Fruit fly (Drosophila melanogaster) whole organism, adult: ENCODE measurements around the gene CG18301.

Experiments used
- CG11617 ChIP-seq: fragments of 200-800 bp; sonication (Bioruptor generic); optimal IDR thresholded peaks from 2 replicates; lab custom pipeline; 2017; ENCODE audit warnings: mild to moderate bottlenecking, missing biosample characterization, missing genetic modification reagents, missing genetic modification characterization
- CG12768 ChIP-seq: fragments of 200-800 bp; sonication (Bioruptor generic); optimal IDR thresholded peaks from 2 replicates; lab custom pipeline; 2017; ENCODE audit warnings: missing biosample characterization, missing genetic modification characterization, mild to moderate bottlenecking, moderate library complexity, missing genetic modification reagents
- CG14711 ChIP-seq: fragments of 200-800 bp; sonication (Bioruptor generic); optimal IDR thresholded peaks from 2 replicates; lab custom pipeline; 2018; ENCODE audit warnings: missing biosample characterization, mild to moderate bottlenecking, missing genetic modification characterization, moderate library complexity
- CG1620 ChIP-seq: fragments of 200-800 bp; sonication (Bioruptor generic); optimal IDR thresholded peaks from 2 replicates; lab custom pipeline; 2016; ENCODE audit warnings: missing biosample characterization, missing genetic modification characterization
- CG33017 ChIP-seq: fragments of 200-800 bp; sonication (Bioruptor generic); optimal IDR thresholded peaks from 2 replicates; lab custom pipeline; 2018; ENCODE audit warnings: missing biosample characterization, mild to moderate bottlenecking, missing genetic modification characterization, moderate library complexity
- CG5204 ChIP-seq: fragments of 200-800 bp; sonication (Bioruptor generic); optimal IDR thresholded peaks from 2 replicates; lab custom pipeline; 2016; ENCODE audit warnings: missing biosample characterization, missing genetic modification characterization
- CG7045 ChIP-seq: fragments of 200-800 bp; sonication (Bioruptor generic); optimal IDR thresholded peaks from 2 replicates; lab custom pipeline; 2017; ENCODE audit warnings: missing biosample characterization, mild to moderate bottlenecking, missing genetic modification characterization
- CG7101 ChIP-seq: fragments of 200-800 bp; sonication (Bioruptor generic); optimal IDR thresholded peaks from 2 replicates; lab custom pipeline; 2018; ENCODE audit warnings: missing biosample characterization, mild to moderate bottlenecking, missing genetic modification characterization, moderate library complexity
- Clk ChIP-seq: fragments of 200-800 bp; sonication (Bioruptor generic); optimal IDR thresholded peaks from 2 replicates; lab custom pipeline; 2017; ENCODE audit warnings: missing biosample characterization, missing genetic modification characterization
- Crg-1 ChIP-seq: fragments of 200-800 bp; sonication (Bioruptor generic); optimal IDR thresholded peaks from 2 replicates; lab custom pipeline; 2016; ENCODE audit warnings: missing biosample characterization, missing genetic modification characterization
- Hr96 ChIP-seq: fragments of 200-800 bp; sonication (Bioruptor generic); optimal IDR thresholded peaks from 2 replicates; lab custom pipeline; 2016; ENCODE audit warnings: missing biosample characterization, missing genetic modification characterization
- Mnt ChIP-seq: fragments of 200-800 bp; sonication (Bioruptor generic); optimal IDR thresholded peaks from 2 replicates; lab custom pipeline; 2016; ENCODE audit warnings: missing biosample characterization, mild to moderate bottlenecking, missing genetic modification characterization
- bab1 ChIP-seq: fragments of 200-800 bp; sonication (Bioruptor generic); optimal IDR thresholded peaks from 3 replicates; lab custom pipeline; 2019; ENCODE audit warnings: missing biosample characterization, mild to moderate bottlenecking, missing genetic modification characterization, moderate library complexity
- cic ChIP-seq: fragments of 200-800 bp; sonication (Bioruptor generic); optimal IDR thresholded peaks from 2 replicates; lab custom pipeline; 2017; ENCODE audit warnings: missing biosample characterization, mild to moderate bottlenecking, missing genetic modification characterization, moderate library complexity
- cnc ChIP-seq, 2 experiments: fragments of >200 bp; optimal IDR thresholded peaks; 2 replicates each; lab custom pipeline; 2017
- kay ChIP-seq: fragments of 200-800 bp; sonication (Bioruptor generic); peaks from one replicate; lab custom pipeline; 2016; ENCODE audit warnings: missing biosample characterization, missing genetic modification characterization, borderline replicate concordance
- ovo ChIP-seq: fragments of 200-800 bp; sonication (Bioruptor generic); optimal IDR thresholded peaks from 2 replicates; lab custom pipeline; 2016; ENCODE audit warnings: missing biosample characterization, missing genetic modification characterization
- pad ChIP-seq: fragments of 200-800 bp; sonication (Bioruptor generic); optimal IDR thresholded peaks from 3 replicates; lab custom pipeline; 2017; ENCODE audit warnings: missing biosample characterization, missing genetic modification characterization, mild to moderate bottlenecking, moderate library complexity, missing genetic modification reagents
- tj ChIP-seq: fragments of 200-800 bp; sonication (Bioruptor generic); optimal IDR thresholded peaks from 3 replicates; lab custom pipeline; 2017; ENCODE audit warnings: missing biosample characterization, mild to moderate bottlenecking, missing genetic modification characterization, moderate library complexity
- toe ChIP-seq: fragments of 200-800 bp; sonication (Bioruptor generic); optimal IDR thresholded peaks from 2 replicates; lab custom pipeline; 2016; ENCODE audit warnings: missing biosample characterization, missing genetic modification characterization

CG18301 gene

DNA sequence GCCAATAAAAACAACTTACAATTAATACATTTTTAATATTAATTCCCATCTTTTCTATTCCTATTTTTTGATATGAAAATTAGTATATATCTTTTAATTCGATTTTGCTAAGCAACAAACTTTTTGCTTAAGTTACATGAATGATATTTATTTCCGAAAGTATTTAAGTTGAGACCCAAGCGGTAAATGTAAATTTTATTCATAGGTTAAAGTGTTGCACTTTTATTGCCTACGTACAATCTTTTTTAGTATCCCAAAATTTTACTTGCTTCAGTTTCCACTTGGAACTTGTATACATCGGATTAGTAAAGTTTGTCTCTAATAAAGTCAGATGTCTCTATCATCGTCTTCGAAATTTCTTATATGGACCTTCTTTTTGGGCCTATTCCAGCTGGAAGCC, at the start of gene CG18301:
Gene CG18301 (plus strand): TSS at position 301 of the 400 bp plus-strand sequence.
- no peak for TF ChIP-seq tj
- TF ChIP-seq CG11617 (GFP tag; lab: Kevin White, UChicago): no peak
- TF ChIP-seq Crg-1 (GFP tag; lab: Kevin White, UChicago): no peak
- no peak for TF ChIP-seq CG14711 (tag; lab: Kevin White, UChicago)
- no peak for TF ChIP-seq CG12768 (GFP tag; lab: Kevin White, UChicago)
- TF ChIP-seq Hr96 (GFP tag; lab: Kevin White, UChicago): no peak
- TF ChIP-seq bab1 (GFP tag; lab: Kevin White, UChicago): no peak
- no peak for TF ChIP-seq CG1620 (GFP tag; lab: Kevin White, UChicago)
- no peak for TF ChIP-seq CG33017 (tag; lab: Kevin White, UChicago)
- TF ChIP-seq CG7045: no peak
- no peak for TF ChIP-seq toe (GFP tag; lab: Kevin White, UChicago)
- no peak for TF ChIP-seq CG7101 (tag; lab: Kevin White, UChicago)

DNA sequence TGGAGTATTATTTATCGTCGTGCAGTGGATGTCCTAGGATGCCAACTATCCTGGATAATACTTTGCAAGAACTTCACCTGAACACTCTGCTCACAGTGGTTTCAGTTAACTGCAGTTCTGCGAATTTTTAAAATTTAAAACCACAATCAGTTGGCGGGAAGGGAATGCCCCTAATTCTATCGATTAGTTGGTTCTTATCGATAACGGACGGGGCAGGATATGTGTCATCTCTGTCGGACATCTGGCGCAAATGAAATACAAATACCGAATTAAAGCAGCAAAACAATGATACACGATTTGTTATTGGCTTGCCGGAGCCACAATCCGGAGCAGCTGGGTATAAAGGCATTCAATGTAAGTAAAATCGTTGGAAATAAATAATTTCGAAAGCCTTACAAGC, 48.5 kb upstream of the CG18301 start, which contains the start of gene Grip75:
Gene Grip75 (plus strand): TSS at position 223 of the 400 bp plus-strand sequence.
- TF ChIP-seq Hr96 (GFP tag; lab: Kevin White, UChicago) (no peak), cnc (optimal IDR thresholded peaks at IDR 0.05; lab: Kevin White, UChicago) (no peak), CG14711 (tag; lab: Kevin White, UChicago) (no peak), pad (GFP tag; lab: Kevin White, UChicago) (no peak), toe (GFP tag; lab: Kevin White, UChicago) (no peak), cic (GFP tag; lab: Kevin White, UChicago) (no peak)

DNA sequence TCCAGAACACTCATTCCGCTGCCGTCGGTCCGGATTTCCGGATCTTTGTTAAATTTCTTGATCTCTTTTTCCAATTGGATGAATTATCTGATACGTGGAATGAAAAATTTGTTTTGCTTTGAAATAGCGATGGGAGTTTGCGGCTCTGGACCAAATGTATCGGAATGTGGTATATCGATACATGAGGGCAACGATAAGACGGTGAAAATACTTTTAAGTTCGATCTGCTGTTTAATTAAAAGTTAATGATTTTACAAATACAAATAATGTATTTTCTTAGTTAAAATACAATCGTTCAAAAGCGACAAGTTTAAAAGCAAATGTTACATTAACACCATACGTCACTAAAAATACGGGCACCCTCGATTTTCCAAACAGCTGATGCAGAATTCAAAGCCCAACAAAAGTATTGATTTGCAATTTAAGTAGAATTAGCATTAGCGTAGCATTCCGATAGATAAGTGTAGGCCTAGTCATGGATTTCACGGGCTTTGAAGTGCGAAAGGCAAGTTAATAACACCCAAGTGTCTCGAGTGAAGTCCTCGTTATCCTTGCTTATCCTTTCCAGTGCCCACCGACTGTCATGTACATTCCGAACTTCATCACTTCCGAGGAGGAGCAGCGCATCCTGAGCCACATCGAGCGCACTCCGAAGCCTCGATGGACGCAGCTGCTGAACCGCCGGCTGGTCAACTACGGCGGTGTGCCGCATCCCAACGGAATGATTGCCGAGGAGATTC, 43.0 kb upstream of the CG18301 start, which contains the start of the genes Cog4 and CG6144:
Gene Cog4 (minus strand): TSS at position 139 of the 740 bp plus-strand sequence.
Gene CG6144 (plus strand): TSS at position 211 of the 740 bp plus-strand sequence.
- TF ChIP-seq CG33017 (tag; lab: Kevin White, UChicago) (no peak), CG7101 (tag; lab: Kevin White, UChicago) (peak; percentile 6), toe (GFP tag; lab: Kevin White, UChicago) (no peak), ovo (GFP tag; lab: Kevin White, UChicago) (no peak), Mnt (GFP tag; lab: Kevin White, UChicago) (peak; percentile 36), CG5204 (GFP tag; lab: Kevin White, UChicago) (no peak), cnc (optimal IDR thresholded peaks at IDR 0.05; lab: Kevin White, UChicago) (no peak), CG14711 (tag; lab: Kevin White, UChicago) (peak; percentile 32), cic (GFP tag; lab: Kevin White, UChicago) (no peak), CG11617 (GFP tag; lab: Kevin White, UChicago) (peak; percentile 37), Hr96 (GFP tag; lab: Kevin White, UChicago) (no peak), bab1 (GFP tag; lab: Kevin White, UChicago) (peak; percentile 74), CG1620 (GFP tag; lab: Kevin White, UChicago) (no peak), Clk (no peak), CG7045 (no peak), kay (no peak), pad (GFP tag; lab: Kevin White, UChicago) (no peak), Crg-1 (GFP tag; lab: Kevin White, UChicago) (no peak), CG12768 (GFP tag; lab: Kevin White, UChicago) (no peak), tj (peak; percentile 34)

DNA sequence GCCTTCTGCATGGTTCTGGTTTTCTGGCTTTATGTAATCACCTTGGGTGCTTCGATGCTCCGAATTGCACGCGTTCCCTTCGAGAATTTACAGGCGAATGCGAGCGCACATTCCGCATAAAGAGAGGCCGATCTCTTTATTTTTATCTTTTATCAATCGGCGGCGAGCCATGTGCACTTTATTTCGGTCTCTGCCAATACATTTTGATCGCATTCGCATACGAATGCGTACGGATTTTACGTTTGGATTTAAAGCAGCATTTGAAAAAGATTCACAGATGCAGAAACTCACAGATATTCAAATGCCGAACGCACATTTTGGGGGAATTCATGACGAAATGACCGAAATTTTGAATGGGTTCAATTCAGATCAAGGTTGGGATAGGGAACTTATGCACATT, 40.3 kb upstream of the CG18301 start, which contains the start of gene CG13144:
Gene CG13144 (minus strand): TSS at position 101 of the 400 bp plus-strand sequence.
- TF ChIP-seq CG1620 (GFP tag; lab: Kevin White, UChicago) (no peak), Clk (no peak), ovo (GFP tag; lab: Kevin White, UChicago) (no peak), CG7101 (tag; lab: Kevin White, UChicago) (no peak), CG14711 (tag; lab: Kevin White, UChicago) (no peak), pad (GFP tag; lab: Kevin White, UChicago) (no peak), toe (GFP tag; lab: Kevin White, UChicago) (no peak), kay (no peak), cnc (optimal IDR thresholded peaks at IDR 0.05; lab: Kevin White, UChicago) (no peak), Hr96 (GFP tag; lab: Kevin White, UChicago) (no peak), CG11617 (GFP tag; lab: Kevin White, UChicago) (no peak), Crg-1 (GFP tag; lab: Kevin White, UChicago) (no peak), CG5204 (GFP tag; lab: Kevin White, UChicago) (no peak), tj (no peak), cic (GFP tag; lab: Kevin White, UChicago) (no peak)

DNA sequence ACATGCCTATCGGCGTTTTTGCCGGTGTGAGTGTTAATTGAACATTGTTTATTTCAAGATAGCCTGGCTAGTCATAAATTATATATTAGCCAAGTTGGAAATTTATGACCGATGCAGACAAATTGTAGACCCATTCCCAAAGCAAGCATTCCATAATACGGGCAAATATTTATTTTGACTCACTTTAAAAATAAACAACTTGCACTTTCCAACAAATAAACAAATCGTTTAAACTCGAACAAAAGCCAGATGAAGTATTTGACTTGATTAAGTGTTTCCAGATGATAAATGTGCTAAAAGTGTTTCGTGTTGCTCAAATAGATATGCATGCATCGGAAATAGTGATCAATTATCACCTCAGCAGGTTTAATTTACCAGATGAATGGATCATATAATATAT, 36.1 kb upstream of the CG18301 start:
- no peak for TF ChIP-seq Clk
- no peak for TF ChIP-seq Mnt (GFP tag; lab: Kevin White, UChicago)
- TF ChIP-seq CG12768 (GFP tag; lab: Kevin White, UChicago): no peak
- TF ChIP-seq cnc (optimal IDR thresholded peaks at IDR 0.05; lab: Kevin White, UChicago): no peak
- TF ChIP-seq bab1 (GFP tag; lab: Kevin White, UChicago): no peak
- TF ChIP-seq Hr96 (GFP tag; lab: Kevin White, UChicago): no peak

DNA sequence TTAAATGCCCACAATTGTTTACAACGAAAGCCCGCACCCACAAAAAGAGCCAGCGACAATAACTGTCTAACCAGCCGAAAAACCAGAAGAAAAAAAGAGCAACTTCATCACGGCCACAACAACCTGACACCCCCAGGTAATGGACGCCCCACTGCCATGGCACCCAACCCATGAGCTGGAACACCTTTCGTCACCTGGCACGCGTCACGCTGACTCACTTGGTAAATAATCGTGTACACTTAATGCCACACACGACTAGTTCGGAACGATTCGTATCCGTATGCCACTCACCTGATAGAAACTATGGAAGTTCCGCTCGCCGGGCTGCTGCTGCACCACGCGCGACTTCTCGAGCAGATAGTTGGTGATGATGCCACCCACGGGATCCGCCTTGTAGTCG, 35.3 kb upstream of the CG18301 start:
- TF ChIP-seq Crg-1 (GFP tag; lab: Kevin White, UChicago): no peak
- no peak for TF ChIP-seq CG7045
- no peak for TF ChIP-seq bab1 (GFP tag; lab: Kevin White, UChicago)
- TF ChIP-seq CG1620 (GFP tag; lab: Kevin White, UChicago): no peak
- TF ChIP-seq Mnt (GFP tag; lab: Kevin White, UChicago): no peak
- TF ChIP-seq CG12768 (GFP tag; lab: Kevin White, UChicago): no peak
- no peak for TF ChIP-seq CG7101 (tag; lab: Kevin White, UChicago)
- no peak for TF ChIP-seq cic (GFP tag; lab: Kevin White, UChicago)
- no peak for TF ChIP-seq pad (GFP tag; lab: Kevin White, UChicago)
- TF ChIP-seq CG11617 (GFP tag; lab: Kevin White, UChicago): no peak
- TF ChIP-seq kay: no peak
- no peak for TF ChIP-seq Clk
- TF ChIP-seq cnc (optimal IDR thresholded peaks at IDR 0.05; lab: Kevin White, UChicago): no peak
- no peak for TF ChIP-seq toe (GFP tag; lab: Kevin White, UChicago)
